Fruit fly (Drosophila melanogaster): ENCODE measurements around the gene CG33722.

The CG33722 gene

dm6 chr3R:8282727-8283126 lies 38.9 kb downstream of the CG33722 start:
- peak; percentile 4 for TF ChIP-seq CG6792 (GFP tag; optimal IDR thresholded peaks at IDR 0.05)
- TF ChIP-seq spab (GFP tag; optimal IDR thresholded peaks at IDR 0.05), result no peak
- no peak for TF ChIP-seq Gug (GFP tag; IDR thresholded peaks at IDR 0.05)
- no peak for TF ChIP-seq CG8319 (GFP tag; optimal IDR thresholded peaks at IDR 0.05)
- TF ChIP-seq pdm3 (GFP tag; optimal IDR thresholded peaks at IDR 0.05), result peak; percentile 0
- no peak for TF ChIP-seq eg (GFP tag; IDR thresholded peaks at IDR 0.05)
- TF ChIP-seq lz (GFP tag; optimal IDR thresholded peaks at IDR 0.05), result peak; percentile 27
- no peak for TF ChIP-seq fd59A (GFP tag; optimal IDR thresholded peaks at IDR 0.05)
- peak; percentile 45 for TF ChIP-seq topi (GFP tag; optimal IDR thresholded peaks at IDR 0.05)
- TF ChIP-seq CG15336 (GFP tag; IDR thresholded peaks at IDR 0.05), result no peak
- no peak for TF ChIP-seq CG11294 (GFP tag; IDR thresholded peaks at IDR 0.05)
- no peak for TF ChIP-seq CG11902 (GFP tag; optimal IDR thresholded peaks at IDR 0.05)
- peak; percentile 22 for TF ChIP-seq CG34406 (GFP tag; optimal IDR thresholded peaks at IDR 0.05)
- TF ChIP-seq Sox15 (GFP tag; optimal IDR thresholded peaks at IDR 0.05), result no peak
- no peak for TF ChIP-seq CG8119 (GFP tag; IDR thresholded peaks at IDR 0.05)
- TF ChIP-seq CG4318 (GFP tag; optimal IDR thresholded peaks at IDR 0.05), result no peak
- TF ChIP-seq esn (GFP tag; optimal IDR thresholded peaks at IDR 0.05), result peak; percentile 54
- TF ChIP-seq CG3919 (GFP tag; optimal IDR thresholded peaks at IDR 0.05), result no peak
- TF ChIP-seq CG16779 (tag; optimal IDR thresholded peaks at IDR 0.05), result no peak
- no peak for TF ChIP-seq Eip93F (GFP tag; optimal IDR thresholded peaks at IDR 0.05)
- peak; percentile 19 for TF ChIP-seq cyc (GFP tag; optimal IDR thresholded peaks at IDR 0.05)
- TF ChIP-seq Ets96B (tag; optimal IDR thresholded peaks at IDR 0.05), result no peak
- TF ChIP-seq Ets21C (GFP tag; optimal IDR thresholded peaks at IDR 0.05), result peak; percentile 24
- TF ChIP-seq Blimp-1 (GFP tag; optimal IDR thresholded peaks at IDR 0.05), result peak; percentile 53
- peak; percentile 54 for TF ChIP-seq Hr39 (GFP tag; optimal IDR thresholded peaks at IDR 0.05)
- no peak for TF ChIP-seq fd85E (GFP tag; optimal IDR thresholded peaks at IDR 0.05)
- no peak for TF ChIP-seq CG8632 (GFP tag; optimal IDR thresholded peaks at IDR 0.05)
- no peak for TF ChIP-seq CG6276 (GFP tag; optimal IDR thresholded peaks at IDR 0.05)
- TF ChIP-seq CG6163 (GFP tag; IDR thresholded peaks at IDR 0.05), result no peak
- TF ChIP-seq CG11762 (GFP tag; optimal IDR thresholded peaks at IDR 0.05; ENCODE audit: insufficient read depth), result no peak
- TF ChIP-seq Hr38 (GFP tag; optimal IDR thresholded peaks at IDR 0.05), result no peak
- TF ChIP-seq Met (GFP tag; optimal IDR thresholded peaks at IDR 0.05), result peak; percentile 55
- TF ChIP-seq Eip78C (GFP tag), result peak; percentile 82
- TF ChIP-seq CG32006 (GFP tag; optimal IDR thresholded peaks at IDR 0.05), result no peak
- TF ChIP-seq OdsH (GFP tag; optimal IDR thresholded peaks at IDR 0.05), result no peak
- TF ChIP-seq CG31627 (GFP tag; optimal IDR thresholded peaks at IDR 0.05), result peak; percentile 33
- no peak for TF ChIP-seq CG7368 (GFP tag; optimal IDR thresholded peaks at IDR 0.05)
- no peak for TF ChIP-seq acj6 (GFP tag; optimal IDR thresholded peaks at IDR 0.05)
- peak; percentile 51 for TF ChIP-seq Smox (GFP tag; optimal IDR thresholded peaks at IDR 0.05)
- no peak for TF ChIP-seq CG9139 (GFP tag; optimal IDR thresholded peaks at IDR 0.05)
- TF ChIP-seq Hr4 (GFP tag; optimal IDR thresholded peaks at IDR 0.05), result no peak
- no peak for TF ChIP-seq CG10631 (GFP tag; optimal IDR thresholded peaks at IDR 0.05)
- no peak for TF ChIP-seq CG3032 (tag; optimal IDR thresholded peaks at IDR 0.05)
- no peak for TF ChIP-seq Lpt (GFP tag; optimal IDR thresholded peaks at IDR 0.05)
- TF ChIP-seq Sox102F (GFP tag; optimal IDR thresholded peaks at IDR 0.05), result peak; percentile 59
- no peak for TF ChIP-seq CG10669 (GFP tag; optimal IDR thresholded peaks at IDR 0.05)
- TF ChIP-seq svp (GFP tag), result peak; percentile 81
- TF ChIP-seq Eip75B (GFP tag; optimal IDR thresholded peaks at IDR 0.05), result no peak
- TF ChIP-seq achi (GFP tag; optimal IDR thresholded peaks at IDR 0.05), result no peak
- TF ChIP-seq salr (GFP tag; optimal IDR thresholded peaks at IDR 0.05), result no peak
- no peak for TF ChIP-seq dsx (GFP tag; optimal IDR thresholded peaks at IDR 0.05; ENCODE audit: poor library complexity, severe bottlenecking)
- TF ChIP-seq Sox14 (GFP tag; optimal IDR thresholded peaks at IDR 0.05), result no peak
- no peak for TF ChIP-seq CG6854 (GFP tag; optimal IDR thresholded peaks at IDR 0.05)
- TF ChIP-seq fkh (GFP tag; optimal IDR thresholded peaks at IDR 0.05), result no peak

All from whole organism, prepupa.